Fruit fly (Drosophila melanogaster) ovary, adult (tissue): ENCODE measurements around the gene Cp16.

Experiments
- CG17801 ChIP-seq: fragments of 200-800 bp; optimal IDR thresholded peaks from 2 replicates; lab custom pipeline; 2019; ENCODE audit warnings: missing biosample characterization, mild to moderate bottlenecking, missing genetic modification characterization, moderate library complexity; ENCODE audit not compliant: partially characterized antibody

The Cp16 gene

DNA sequence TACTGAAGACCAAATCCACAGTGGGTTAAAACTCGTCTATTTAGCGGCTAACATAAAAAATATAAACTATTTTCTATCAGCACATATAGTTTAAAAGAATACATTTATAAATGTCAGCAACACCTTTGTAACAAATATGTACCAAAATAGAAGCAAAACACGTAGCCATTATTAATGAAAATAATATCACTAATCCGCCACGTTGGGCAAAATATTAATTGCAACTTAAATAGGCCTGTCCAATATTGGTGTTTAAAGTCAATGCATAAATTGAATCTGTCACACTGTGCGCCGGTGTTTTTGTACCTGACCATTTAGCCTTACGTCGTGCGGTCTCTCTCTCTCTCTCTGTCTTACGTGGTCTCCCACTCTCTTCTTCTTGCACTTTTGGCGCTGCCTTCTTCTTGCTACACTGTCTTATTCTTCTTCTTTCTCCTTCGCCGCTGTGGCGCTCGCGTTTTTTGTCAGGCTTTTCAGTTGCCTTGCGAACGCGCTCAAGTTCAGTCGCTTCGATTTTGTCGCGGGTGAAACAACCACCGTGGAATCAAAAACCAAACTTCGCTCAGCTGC, 34.3 kb downstream of the Cp16 start:
- peak; percentile 90 for TF ChIP-seq CG17801

- TF ChIP-seq CG17801 = peak; percentile 96
Observed at dm6 chr3L:8767876-8768275, 36.1 kb downstream of the Cp16 start.

dm6 chr3L:8770616-8771229, 39.0 kb downstream of the Cp16 start:
- TF ChIP-seq CG17801 = no peak

DNA sequence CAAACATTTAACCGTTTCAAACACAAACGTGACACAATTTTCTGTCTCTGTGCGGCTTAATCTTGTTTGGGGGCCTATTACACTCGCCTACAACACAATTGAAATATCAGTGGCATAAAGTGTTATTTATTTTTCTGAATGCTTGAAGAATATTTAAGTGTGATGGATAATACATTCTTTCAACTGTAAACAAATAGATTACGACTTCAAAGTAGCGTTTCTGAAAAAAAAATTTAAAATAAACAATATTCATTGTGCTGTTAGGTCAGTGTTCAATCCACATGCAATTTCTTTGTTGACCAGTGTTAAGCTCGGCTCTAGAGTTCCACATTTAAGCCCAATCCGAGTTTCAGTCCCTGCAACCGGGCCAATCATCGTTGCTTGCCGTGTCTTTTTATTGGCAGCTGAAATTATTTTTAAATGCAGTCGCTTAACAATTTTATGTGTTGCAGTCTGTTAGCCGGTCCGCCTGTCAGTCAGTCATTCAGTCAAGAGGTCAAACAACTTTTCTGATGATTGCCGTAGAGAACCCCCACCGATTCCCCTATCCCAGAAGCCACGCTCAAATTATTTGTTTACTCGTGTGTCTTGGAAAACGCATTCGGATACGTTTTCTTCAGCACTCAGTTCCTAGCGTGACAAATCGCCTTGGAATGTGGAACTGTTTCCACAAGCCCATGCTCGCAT, 41.4 kb downstream of the Cp16 start:
- TF ChIP-seq CG17801 = peak; percentile 85

dm6 chr3L:8773713-8774112, 42.0 kb downstream of the Cp16 start:
- TF ChIP-seq CG17801 = no peak

DNA sequence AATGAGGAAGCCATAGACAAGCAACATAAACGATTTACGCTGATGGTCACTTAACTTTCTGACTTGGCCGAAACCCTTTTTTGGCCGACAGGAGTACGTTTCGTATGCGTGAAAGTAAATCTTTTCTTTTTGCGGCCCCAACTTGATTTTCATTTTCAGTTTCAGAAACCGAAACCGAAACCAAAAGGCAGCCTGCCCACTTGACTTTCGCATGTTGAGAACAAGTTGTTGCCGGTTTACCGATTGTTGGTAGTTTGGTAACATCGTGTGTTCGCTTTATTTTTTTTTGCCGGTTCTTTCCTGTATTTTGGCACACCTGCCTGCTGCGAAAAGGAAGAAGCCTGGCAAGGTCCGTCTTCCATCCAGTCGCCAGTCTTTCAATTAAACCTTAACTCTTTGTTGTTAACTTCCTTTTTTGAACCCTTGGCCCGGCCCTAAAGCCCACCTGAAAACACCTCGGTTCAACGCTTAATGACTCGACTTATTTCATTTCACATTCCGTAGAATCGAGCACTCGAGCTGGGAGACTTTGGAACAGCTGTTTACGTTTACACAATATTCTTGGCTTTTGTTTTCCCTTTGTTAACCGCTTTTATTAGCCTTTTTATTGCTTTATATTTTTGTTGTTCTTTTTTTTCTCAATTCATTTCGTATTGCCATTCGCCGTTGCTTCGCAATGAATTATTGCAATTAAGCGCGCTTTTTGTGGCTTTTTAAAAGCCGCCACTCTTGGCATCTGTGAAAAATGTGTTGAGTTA, 43.4 kb downstream of the Cp16 start:
- peak; percentile 85 for TF ChIP-seq CG17801

- no peak for TF ChIP-seq CG17801
Observed at dm6 chr3L:8777313-8777924, 45.7 kb downstream of the Cp16 start.

DNA sequence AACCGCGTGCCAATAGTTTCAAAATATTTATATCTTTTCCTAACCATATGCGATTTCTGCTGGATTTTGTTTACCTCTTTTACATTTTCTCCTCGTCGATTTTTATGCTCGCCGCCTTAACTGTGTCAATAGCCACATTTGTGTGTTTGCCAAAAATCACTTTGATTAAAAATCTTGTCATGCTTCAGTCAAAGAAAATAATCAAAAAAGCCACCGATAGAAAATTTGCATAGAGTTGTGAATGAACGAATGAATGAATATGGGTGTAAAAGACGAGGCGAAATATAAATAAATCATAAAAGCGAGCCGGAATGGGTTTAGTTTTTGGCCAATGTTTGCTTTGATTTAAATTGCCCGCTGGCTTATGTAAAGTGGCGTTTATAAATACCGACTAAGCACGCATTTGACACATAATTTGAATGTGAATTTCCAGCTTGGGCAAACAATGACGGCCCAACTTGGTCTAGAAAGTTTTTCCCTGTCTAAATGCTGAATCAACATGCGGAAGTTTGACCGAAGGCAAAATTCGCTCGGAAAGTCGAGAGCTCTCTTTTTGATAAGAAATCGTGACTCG, 49.1 kb downstream of the Cp16 start:
- no peak for TF ChIP-seq CG17801

dm6 chr3L:8781993-8782392, 50.2 kb downstream of the Cp16 start:
- no peak for TF ChIP-seq CG17801
